Worm (Caenorhabditis elegans) whole organism, L3 larva: ENCODE measurements around the gene K03H6.5.

Source experiments
- ama-1 ChIP-seq: fragments of 150-350 bp; optimal IDR thresholded peaks from 2 replicates; lab custom pipeline; 2018
- fos-1 ChIP-seq: fragments of 150-350 bp; optimal IDR thresholded peaks from 2 replicates; lab custom pipeline; 2014; ENCODE audit warnings: missing biosample characterization, missing genetic modification characterization
- jun-1 ChIP-seq: fragments of 150-350 bp; optimal IDR thresholded peaks from 2 replicates; lab custom pipeline; 2014; ENCODE audit warnings: missing biosample characterization, missing genetic modification reagents, missing genetic modification characterization
- unc-62 ChIP-seq: fragments of 150-350 bp; sonication (generic microtip); optimal IDR thresholded peaks from 4 replicates; lab custom pipeline; 2014; ENCODE audit warnings: missing biosample characterization, missing genetic modification reagents, missing genetic modification characterization
- zag-1 ChIP-seq: fragments of 150-350 bp; optimal IDR thresholded peaks from 2 replicates; lab custom pipeline; 2014; ENCODE audit warnings: missing biosample characterization, missing genetic modification characterization
- ztf-11 ChIP-seq: fragments of 150-350 bp; optimal IDR thresholded peaks from 2 replicates; lab custom pipeline; 2014; ENCODE audit warnings: missing biosample characterization, missing genetic modification characterization

DNA sequence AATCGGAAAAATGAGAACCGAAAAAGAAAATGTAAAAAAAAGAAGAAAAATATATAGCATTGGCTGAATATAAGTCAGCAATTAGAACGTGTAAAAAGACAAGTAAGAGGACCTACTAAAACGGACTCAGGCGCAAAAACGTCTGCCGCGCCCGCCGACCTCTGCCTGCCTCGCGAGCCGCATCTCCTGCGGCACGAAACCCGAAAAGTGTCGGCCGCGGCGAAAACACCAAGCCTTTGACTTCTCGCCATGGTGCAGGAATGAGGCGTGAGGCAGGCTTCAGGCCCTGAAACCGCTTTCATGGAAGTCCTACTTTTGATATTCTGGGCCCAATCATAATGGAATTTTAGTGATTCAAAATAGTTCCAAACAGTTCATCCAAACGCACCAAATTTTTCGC is 29.5 kb upstream of the K03H6.5 start:
- TF ChIP-seq zag-1 (tag; lab: Kevin White, UChicago) (no peak), ztf-11 (no peak), unc-62 (GFP tag; lab: Kevin White, UChicago) (no peak), jun-1 (tag; lab: Kevin White, UChicago) (no peak), fos-1 (tag; lab: Kevin White, UChicago) (no peak), ama-1 (lab: Kevin White, UChicago) (no peak)
